Worm (Caenorhabditis elegans) whole organism, L4 larva: ENCODE results near the gene uncp-18.

Experiments used
- Y48G9A.11 ChIP-seq: fragments of 200-800 bp; sonication (Bioruptor generic); IDR thresholded peaks from 2 replicates; pipeline ENCODE4 v1.3.6; 2022; ENCODE audit warnings: missing genetic modification reagents, missing genetic modification characterization, missing compliant biosample characterization
- ZK337.2 ChIP-seq: fragments of 200-800 bp; sonication (Bioruptor generic); IDR thresholded peaks from 2 replicates; pipeline ENCODE4 v1.3.6; 2022; ENCODE audit warnings: missing genetic modification reagents, missing genetic modification characterization, missing compliant biosample characterization
- aha-1 ChIP-seq: fragments of 150-350 bp; peaks from one replicate; lab custom pipeline; 2014; ENCODE audit warnings: missing biosample characterization, missing genetic modification characterization
- ama-1 ChIP-seq: fragments of 150-350 bp; optimal IDR thresholded peaks from 2 replicates; lab custom pipeline; 2014; ENCODE audit warnings: inconsistent platforms, mixed read lengths
- attf-4 ChIP-seq: sonication (generic microtip); optimal IDR thresholded peaks from 3 replicates; lab custom pipeline; 2017; ENCODE audit warnings: missing biosample characterization, missing genetic modification characterization
- ceh-62 ChIP-seq: sonication (generic microtip); optimal IDR thresholded peaks from 2 replicates; lab custom pipeline; 2017; ENCODE audit warnings: missing biosample characterization, missing genetic modification characterization
- daf-16 ChIP-seq, 3 experiments: sonication (generic microtip); optimal IDR thresholded peaks; 2 replicates each; lab custom pipeline; 2016 to 2017; ENCODE audit warnings: missing genetic modification characterization in 3 of 3, missing genetic modification reagents in 3 of 3, mild to moderate bottlenecking in 2 of 3, missing compliant biosample characterization in 2 of 3, missing biosample characterization in 1 of 3, moderate library complexity in 1 of 3
- dmd-9 ChIP-seq: fragments of 200-800 bp; sonication (Bioruptor generic); IDR thresholded peaks from 2 replicates; pipeline ENCODE4 v1.3.6; 2022; ENCODE audit warnings: missing genetic modification reagents, missing genetic modification characterization, missing compliant biosample characterization
- dpl-1 ChIP-seq: fragments of 150-350 bp; optimal IDR thresholded peaks from 2 replicates; lab custom pipeline; 2014; ENCODE audit warnings: missing biosample characterization, missing genetic modification reagents, missing genetic modification characterization
- duxl-1 ChIP-seq: sonication (generic microtip); optimal IDR thresholded peaks from 2 replicates; lab custom pipeline; 2016; ENCODE audit warnings: mild to moderate bottlenecking, missing genetic modification characterization, moderate library complexity, missing compliant biosample characterization; ENCODE audit not compliant: poor library complexity
- dve-1 ChIP-seq: sonication (generic microtip); optimal IDR thresholded peaks from 2 replicates; lab custom pipeline; 2017; ENCODE audit warnings: antibody characterized with exemption, mild to moderate bottlenecking, missing genetic modification characterization, missing compliant biosample characterization; ENCODE audit not compliant: insufficient read depth
- egl-43 ChIP-seq: fragments of 200-800 bp; sonication (Bioruptor generic); IDR thresholded peaks from 2 replicates; pipeline ENCODE4 v1.3.6; 2022; ENCODE audit warnings: missing genetic modification reagents, missing genetic modification characterization, missing compliant biosample characterization
- fkh-10 ChIP-seq: fragments of 150-350 bp; optimal IDR thresholded peaks from 2 replicates; lab custom pipeline; 2014; ENCODE audit warnings: missing biosample characterization, missing genetic modification reagents, missing genetic modification characterization
- gei-8 ChIP-seq: fragments of 200-800 bp; sonication (Bioruptor generic); optimal IDR thresholded peaks from 2 replicates; lab custom pipeline; 2018; ENCODE audit warnings: mild to moderate bottlenecking, missing genetic modification characterization, missing compliant biosample characterization
- hif-1 ChIP-seq, 2 experiments: sonication (generic microtip); optimal IDR thresholded peaks; 2 replicates each; lab custom pipeline; 2016 to 2017; ENCODE audit warnings: missing compliant biosample characterization in 2 of 2, missing genetic modification characterization in 2 of 2, missing genetic modification reagents in 2 of 2, missing genotype in 2 of 2, mild to moderate bottlenecking in 1 of 2
- hlh-11 ChIP-seq: fragments of 200-800 bp; sonication (Bioruptor generic); optimal IDR thresholded peaks from 2 replicates; lab custom pipeline; 2018; ENCODE audit warnings: mild to moderate bottlenecking, missing genetic modification characterization, missing compliant biosample characterization
- hmg-1.1 ChIP-seq: fragments of 200-800 bp; sonication (Bioruptor generic); IDR thresholded peaks from 2 replicates; pipeline ENCODE4 v1.3.6; 2022; ENCODE audit warnings: missing genetic modification reagents, missing genetic modification characterization, missing compliant biosample characterization
- lin-1 ChIP-seq: fragments of 200-800 bp; sonication (Bioruptor generic); IDR thresholded peaks from 2 replicates; pipeline ENCODE4 v1.3.6; 2022; ENCODE audit warnings: missing genetic modification reagents, missing genetic modification characterization, missing compliant biosample characterization
- lin-15B ChIP-seq: fragments of 150-350 bp; sonication (generic microtip); optimal IDR thresholded peaks from 3 replicates; lab custom pipeline; 2014; ENCODE audit warnings: missing biosample characterization, missing genetic modification characterization
- mdt-29 ChIP-seq: fragments of 200-800 bp; sonication (Bioruptor generic); IDR thresholded peaks from 2 replicates; pipeline ENCODE4 v1.3.6; 2022; ENCODE audit warnings: missing genetic modification reagents, missing genetic modification characterization, missing compliant biosample characterization
- mes-2 ChIP-seq: sonication (generic microtip); optimal IDR thresholded peaks from 2 replicates; lab custom pipeline; 2016; ENCODE audit warnings: missing genotype, mild to moderate bottlenecking, missing genetic modification characterization, missing compliant biosample characterization; ENCODE audit not compliant: poor library complexity, severe bottlenecking
- nhr-102 ChIP-seq: sonication (generic microtip); optimal IDR thresholded peaks from 2 replicates; lab custom pipeline; 2016; ENCODE audit warnings: mild to moderate bottlenecking, missing genetic modification characterization, moderate library complexity, missing compliant biosample characterization
- nhr-11 ChIP-seq: fragments of 150-350 bp; optimal IDR thresholded peaks from 2 replicates; lab custom pipeline; 2014; ENCODE audit warnings: missing biosample characterization, missing genetic modification characterization
- nhr-111 ChIP-seq: fragments of 200-800 bp; sonication (Bioruptor generic); optimal IDR thresholded peaks from 2 replicates; lab custom pipeline; 2018; ENCODE audit warnings: mild to moderate bottlenecking, missing genetic modification characterization, missing compliant biosample characterization
- nhr-28 ChIP-seq: fragments of 150-350 bp; optimal IDR thresholded peaks from 2 replicates; lab custom pipeline; 2014; ENCODE audit warnings: missing biosample characterization, missing genetic modification characterization
- nhr-41 ChIP-seq: fragments of 200-800 bp; sonication (Bioruptor generic); IDR thresholded peaks from 2 replicates; pipeline ENCODE4 v1.3.6; 2022; ENCODE audit warnings: missing genetic modification reagents, missing genetic modification characterization, missing compliant biosample characterization
- nhr-42 ChIP-seq: fragments of 200-800 bp; sonication (Bioruptor generic); IDR thresholded peaks from 2 replicates; pipeline ENCODE4 v1.3.6; 2022; ENCODE audit warnings: missing genetic modification characterization, missing compliant biosample characterization
- nhr-6 ChIP-seq: fragments of 150-350 bp; optimal IDR thresholded peaks from 2 replicates; lab custom pipeline; 2014; ENCODE audit warnings: missing biosample characterization, missing genetic modification characterization
- rbr-2 ChIP-seq: sonication (generic microtip); optimal IDR thresholded peaks from 2 replicates; lab custom pipeline; 2016; ENCODE audit warnings: missing genotype, missing genetic modification characterization, missing compliant biosample characterization
- set-16 ChIP-seq: fragments of 200-800 bp; sonication (Bioruptor generic); IDR thresholded peaks from 2 replicates; pipeline ENCODE4 v1.3.6; 2022; ENCODE audit warnings: missing genetic modification reagents, missing genetic modification characterization, missing compliant biosample characterization
- skn-1 ChIP-seq: fragments of 150-350 bp; optimal IDR thresholded peaks from 2 replicates; lab custom pipeline; 2014; ENCODE audit warnings: missing biosample characterization, missing genetic modification characterization
- snpc-1.2 ChIP-seq: fragments of 200-800 bp; sonication (Bioruptor generic); IDR thresholded peaks from 2 replicates; pipeline ENCODE4 v1.3.6; 2022; ENCODE audit warnings: missing genetic modification reagents, missing genetic modification characterization, missing compliant biosample characterization
- spr-1 ChIP-seq: sonication (generic microtip); optimal IDR thresholded peaks from 2 replicates; lab custom pipeline; 2016; ENCODE audit warnings: mild to moderate bottlenecking, missing genetic modification characterization, missing compliant biosample characterization
- unc-62 ChIP-seq, 3 experiments: fragments of 150-350 bp in 1 of 3; sonication (generic microtip); optimal IDR thresholded peaks in 2 of 3; peaks in 1 of 3; 1 replicate in 1 of 3; 2 replicates in 2 of 3; lab custom pipeline; 2014 to 2017; ENCODE audit warnings: missing biosample characterization in 3 of 3, missing genetic modification characterization in 3 of 3, missing genetic modification reagents in 3 of 3, missing genotype in 1 of 3
- vab-7 ChIP-seq: fragments of 200-800 bp; sonication (Bioruptor generic); IDR thresholded peaks from 2 replicates; pipeline ENCODE4 v1.3.6; 2022; ENCODE audit warnings: missing genetic modification reagents, missing genetic modification characterization, missing compliant biosample characterization
- zag-1 ChIP-seq: fragments of 150-350 bp; optimal IDR thresholded peaks from 2 replicates; lab custom pipeline; 2014; ENCODE audit warnings: missing biosample characterization, missing genetic modification characterization
- zip-11 ChIP-seq: fragments of 200-800 bp; sonication (Bioruptor generic); IDR thresholded peaks from 2 replicates; pipeline ENCODE4 v1.3.6; 2022; ENCODE audit warnings: missing genetic modification characterization, missing compliant biosample characterization

The uncp-18 gene

ce11 chrIV:410420-410891 is 20.1 kb downstream of the uncp-18 start, which contains the start of gene T07A9.12 (continued):
- TF ChIP-seq Y48G9A.11 (GFP tag; lab: Robert Waterston, UW) (no peak), fkh-10 (GFP tag; lab: Kevin White, UChicago) (peak; percentile 58), lin-1 (GFP tag; lab: Robert Waterston, UW) (0 out of 2 replicates have a peak, but pooled peaks have one; percentile 11), dmd-9 (no peak), zip-11 (GFP tag; lab: Robert Waterston, UW) (no peak), hmg-1.1 (peak; percentile 85), nhr-11 (peak; percentile 73), mes-2 (peak; percentile 87), nhr-102 (tag; lab: Kevin White, UChicago) (peak; percentile 4), daf-16 (GFP tag; optimal IDR thresholded peaks at IDR 0.05; lab: Kevin White, UChicago) (no peak), daf-16 (tag; optimal IDR thresholded peaks at IDR 0.05; lab: Kevin White, UChicago) (peak; percentile 42), unc-62 (GFP tag; optimal IDR thresholded peaks at IDR 0.05 in 1 of 2; lab: Kevin White, UChicago) (peak in 1 of 2 experiments; percentile 9), unc-62 (tag; optimal IDR thresholded peaks at IDR 0.05; lab: Kevin White, UChicago) (no peak), dve-1 (peak; percentile 97), hif-1 (tag; optimal IDR thresholded peaks at IDR 0.05; lab: Kevin White, UChicago) (peak in 1 of 2 experiments; percentile 78), duxl-1 (peak; percentile 55)

ce11 chrIV:419674-420073 is 29.3 kb downstream of the uncp-18 start, which contains the start of gene eri-1:
Gene eri-1 (minus strand): TSS chrIV:419958.
- TF ChIP-seq mdt-29 (0 out of 2 replicates have a peak, but pooled peaks have one; percentile 12), nhr-42 (GFP tag; lab: Robert Waterston, UW) (no peak), mes-2 (peak; percentile 0), snpc-1.2 (GFP tag; lab: Robert Waterston, UW) (peak; percentile 24; the same call in 1 of the 2 replicates), aha-1 (tag; lab: Kevin White, UChicago) (peak; percentile 13), ama-1 (lab: Kevin White, UChicago) (peak; percentile 6)

ce11 chrIV:420686-421085 is 30.3 kb downstream of the uncp-18 start:
- TF ChIP-seq skn-1 (tag; lab: Kevin White, UChicago) (no peak), egl-43 (GFP tag; lab: Robert Waterston, UW) (0 out of 2 replicates have a peak, but pooled peaks have one; percentile 38)

ce11 chrIV:422112-422511 is 31.8 kb downstream of the uncp-18 start:
- no peak for TF ChIP-seq ZK337.2 (GFP tag; lab: Robert Waterston, UW)
- peak; percentile 93 for TF ChIP-seq aha-1 (tag; lab: Kevin White, UChicago)
- TF ChIP-seq hlh-11 (tag; lab: Kevin White, UChicago): no peak
- peak in 1 of 2 experiments; percentile 19 for TF ChIP-seq unc-62 (GFP tag; optimal IDR thresholded peaks at IDR 0.05 in 1 of 2; lab: Kevin White, UChicago)
- TF ChIP-seq unc-62 (tag; optimal IDR thresholded peaks at IDR 0.05; lab: Kevin White, UChicago): no peak
- no peak for TF ChIP-seq mes-2
- no peak for TF ChIP-seq spr-1 (tag; lab: Kevin White, UChicago)
- no peak for TF ChIP-seq nhr-102 (tag; lab: Kevin White, UChicago)
- no peak for TF ChIP-seq attf-4
- no peak for TF ChIP-seq zag-1 (tag; lab: Kevin White, UChicago)
- no peak for TF ChIP-seq dpl-1 (GFP tag; lab: Kevin White, UChicago)
- TF ChIP-seq vab-7 (GFP tag; lab: Robert Waterston, UW): no peak
- TF ChIP-seq set-16 (GFP tag; lab: Robert Waterston, UW): no peak
- no peak for TF ChIP-seq nhr-42 (GFP tag; lab: Robert Waterston, UW)

ce11 chrIV:425052-425451 is 34.7 kb downstream of the uncp-18 start, which contains the start of gene daf-18:
Gene daf-18 (minus strand): TSS chrIV:425177.
- TF ChIP-seq set-16 (GFP tag; lab: Robert Waterston, UW): no peak
- TF ChIP-seq nhr-111: no peak
- TF ChIP-seq gei-8: no peak
- TF ChIP-seq nhr-28 (tag; lab: Kevin White, UChicago): no peak
- no peak for TF ChIP-seq ceh-62 (tag; lab: Kevin White, UChicago)
- TF ChIP-seq rbr-2 (tag; lab: Kevin White, UChicago): no peak
- no peak for TF ChIP-seq nhr-6
- TF ChIP-seq nhr-102 (tag; lab: Kevin White, UChicago): no peak
- TF ChIP-seq lin-15B (tag; lab: Kevin White, UChicago): no peak
- TF ChIP-seq nhr-41: no peak
